Worm (Caenorhabditis elegans) whole organism, young adult: ENCODE results near the gene srw-73.

ENCODE experiments used
- B0035.1 ChIP-seq: sonication (generic microtip); optimal IDR thresholded peaks from 2 replicates; lab custom pipeline; 2016; ENCODE audit warnings: missing genetic modification characterization, mild to moderate bottlenecking, missing compliant biosample characterization, missing genotype, missing genetic modification reagents
- C06A6.2 ChIP-seq: fragments of 200-800 bp; sonication (Bioruptor generic); conservative IDR thresholded peaks from 2 replicates; pipeline ENCODE4 v1.3.6; 2022; ENCODE audit warnings: missing genetic modification characterization, missing compliant biosample characterization
- D2030.7 ChIP-seq: fragments of 200-800 bp; sonication (Bioruptor generic); IDR thresholded peaks from 2 replicates; pipeline ENCODE4 v1.3.6; 2022; ENCODE audit warnings: missing genetic modification reagents, missing genetic modification characterization, missing compliant biosample characterization
- F22D6.2 ChIP-seq: sonication (generic microtip); optimal IDR thresholded peaks from 2 replicates; lab custom pipeline; 2016; ENCODE audit warnings: mild to moderate bottlenecking, missing genetic modification characterization, missing compliant biosample characterization
- F37B4.10 ChIP-seq: fragments of 200-800 bp; sonication (Bioruptor generic); IDR thresholded peaks from 2 replicates; pipeline ENCODE4 v1.3.6; 2022; ENCODE audit warnings: missing genetic modification characterization, missing compliant biosample characterization
- F39B2.1 ChIP-seq: fragments of 200-800 bp; sonication (Bioruptor generic); IDR thresholded peaks from 2 replicates; pipeline ENCODE4 v1.3.6; 2022; ENCODE audit warnings: missing genetic modification reagents, missing genetic modification characterization, missing compliant biosample characterization
- F55B11.4 ChIP-seq: sonication (generic microtip); optimal IDR thresholded peaks from 2 replicates; lab custom pipeline; 2016; ENCODE audit warnings: missing compliant biosample characterization, missing genetic modification characterization, borderline replicate concordance; ENCODE audit not compliant: insufficient read depth
- T07F8.4 ChIP-seq: sonication (generic microtip); optimal IDR thresholded peaks from 2 replicates; lab custom pipeline; 2016; ENCODE audit warnings: mild to moderate bottlenecking, missing genetic modification characterization, moderate library complexity, missing compliant biosample characterization
- T26A5.8 ChIP-seq: sonication (generic microtip); optimal IDR thresholded peaks from 2 replicates; lab custom pipeline; 2016; ENCODE audit warnings: missing genetic modification characterization, missing compliant biosample characterization
- Y53G8AR.9 ChIP-seq: fragments of 200-800 bp; sonication (Bioruptor generic); conservative IDR thresholded peaks from 2 replicates; pipeline ENCODE4 v1.3.6; 2022; ENCODE audit warnings: missing genetic modification reagents, missing genetic modification characterization, missing compliant biosample characterization
- Y56A3A.18 ChIP-seq: fragments of 200-800 bp; sonication (Bioruptor generic); IDR thresholded peaks from 2 replicates; pipeline ENCODE4 v1.3.6; 2022; ENCODE audit warnings: missing genetic modification reagents, missing genetic modification characterization, missing compliant biosample characterization
- Y67H2A.10 ChIP-seq: fragments of 200-800 bp; sonication (Bioruptor generic); conservative IDR thresholded peaks from 2 replicates; pipeline ENCODE4 v1.3.6; 2022; ENCODE audit warnings: missing genetic modification reagents, missing genetic modification characterization, missing compliant biosample characterization
- akir-1 ChIP-seq: fragments of 200-800 bp; sonication (Bioruptor generic); optimal IDR thresholded peaks from 2 replicates; lab custom pipeline; 2018; ENCODE audit warnings: mild to moderate bottlenecking, missing genetic modification characterization, moderate library complexity, missing compliant biosample characterization
- aptf-2 ChIP-seq: fragments of 200-800 bp; sonication (Bioruptor generic); conservative IDR thresholded peaks from 2 replicates; pipeline ENCODE4 v1.3.6; 2022; ENCODE audit warnings: missing genetic modification reagents, missing genetic modification characterization, missing compliant biosample characterization
- atf-7 ChIP-seq: sonication (generic microtip); optimal IDR thresholded peaks from 2 replicates; lab custom pipeline; 2017; ENCODE audit warnings: mild to moderate bottlenecking, missing genetic modification characterization, missing compliant biosample characterization
- attf-6 ChIP-seq: fragments of 200-800 bp; sonication (Bioruptor generic); IDR thresholded peaks from 2 replicates; pipeline ENCODE4 v1.3.6; 2022; ENCODE audit warnings: missing genetic modification reagents, missing genetic modification characterization, missing compliant biosample characterization
- bed-1 ChIP-seq: fragments of 200-800 bp; sonication (Bioruptor generic); IDR thresholded peaks from 2 replicates; pipeline ENCODE4 v1.3.6; 2022; ENCODE audit warnings: missing genetic modification reagents, missing genetic modification characterization, missing compliant biosample characterization
- bed-2 ChIP-seq: fragments of 200-800 bp; sonication (Bioruptor generic); IDR thresholded peaks from 2 replicates; pipeline ENCODE4 v1.3.6; 2022; ENCODE audit warnings: missing genetic modification reagents, missing genetic modification characterization, missing compliant biosample characterization
- cebp-1 ChIP-seq, 2 experiments: fragments of 200-800 bp in 1 of 2; sonication (Bioruptor generic) in 1 of 2; sonication (generic microtip) in 1 of 2; IDR thresholded peaks in 1 of 2; optimal IDR thresholded peaks in 1 of 2; 2 replicates each; pipeline versions ENCODE4 v1.3.6 to Lab custom; 2017 to 2022; ENCODE audit warnings: missing compliant biosample characterization in 2 of 2, missing genetic modification characterization in 2 of 2, mild to moderate bottlenecking in 1 of 2, missing genetic modification reagents in 1 of 2, moderate library complexity in 1 of 2
- ceh-58 ChIP-seq: fragments of 200-800 bp; sonication (Bioruptor generic); IDR thresholded peaks from 2 replicates; pipeline ENCODE4 v1.3.6; 2022; ENCODE audit warnings: missing genetic modification characterization, missing compliant biosample characterization
- ceh-79 ChIP-seq: sonication (generic microtip); optimal IDR thresholded peaks from 2 replicates; lab custom pipeline; 2017; ENCODE audit warnings: mild to moderate bottlenecking, missing genetic modification characterization, missing compliant biosample characterization
- die-1 ChIP-seq: sonication (generic microtip); optimal IDR thresholded peaks from 2 replicates; lab custom pipeline; 2016; ENCODE audit warnings: missing genotype, mild to moderate bottlenecking, missing genetic modification characterization, missing compliant biosample characterization
- dox-1 ChIP-seq: fragments of 200-800 bp; sonication (Bioruptor generic); IDR thresholded peaks from 2 replicates; pipeline ENCODE4 v1.3.6; 2022; ENCODE audit warnings: missing genetic modification reagents, missing genetic modification characterization, missing compliant biosample characterization
- dpl-1 ChIP-seq: fragments of 150-350 bp; optimal IDR thresholded peaks from 2 replicates; lab custom pipeline; 2014; ENCODE audit warnings: missing biosample characterization, missing genetic modification reagents, missing genetic modification characterization
- ekl-4 ChIP-seq: fragments of 200-800 bp; sonication (Bioruptor generic); IDR thresholded peaks from 2 replicates; pipeline ENCODE4 v1.3.6; 2022; ENCODE audit warnings: missing genetic modification reagents, missing genetic modification characterization, missing compliant biosample characterization
- hlh-12 ChIP-seq: sonication (generic microtip); optimal IDR thresholded peaks from 2 replicates; lab custom pipeline; 2016; ENCODE audit warnings: missing genetic modification characterization, missing compliant biosample characterization
- hlh-26 ChIP-seq: fragments of 200-800 bp; sonication (Bioruptor generic); conservative IDR thresholded peaks from 2 replicates; pipeline ENCODE4 v1.3.6; 2022; ENCODE audit warnings: missing genetic modification reagents, missing genetic modification characterization, missing compliant biosample characterization
- hsf-1 ChIP-seq: fragments of 200-800 bp; sonication (Bioruptor generic); IDR thresholded peaks from 2 replicates; pipeline ENCODE4 v1.3.6; 2022; ENCODE audit warnings: missing genetic modification reagents, missing genetic modification characterization, missing compliant biosample characterization
- lin-40 ChIP-seq: sonication (generic microtip); optimal IDR thresholded peaks from 2 replicates; lab custom pipeline; 2016; ENCODE audit warnings: missing genetic modification characterization, mild to moderate bottlenecking, missing compliant biosample characterization, missing genotype, missing genetic modification reagents
- madf-10 ChIP-seq: sonication (generic microtip); optimal IDR thresholded peaks from 2 replicates; lab custom pipeline; 2016; ENCODE audit warnings: mild to moderate bottlenecking, missing genetic modification characterization, missing compliant biosample characterization
- madf-6 ChIP-seq: fragments of 200-800 bp; sonication (Bioruptor generic); IDR thresholded peaks from 2 replicates; pipeline ENCODE4 v1.3.6; 2022; ENCODE audit warnings: missing genetic modification reagents, missing genetic modification characterization, missing compliant biosample characterization
- nhr-120 ChIP-seq: fragments of 200-800 bp; sonication (Bioruptor generic); IDR thresholded peaks from 2 replicates; pipeline ENCODE4 v1.3.6; 2022; ENCODE audit warnings: missing genetic modification characterization, missing compliant biosample characterization
- nhr-179 ChIP-seq: sonication (generic microtip); optimal IDR thresholded peaks from 2 replicates; lab custom pipeline; 2016; ENCODE audit warnings: mild to moderate bottlenecking, missing genetic modification characterization, missing compliant biosample characterization
- nhr-80 ChIP-seq: sonication (generic microtip); optimal IDR thresholded peaks from 2 replicates; lab custom pipeline; 2016; ENCODE audit warnings: missing genetic modification characterization, missing compliant biosample characterization
- pbrm-1 ChIP-seq: fragments of 200-800 bp; sonication (Bioruptor generic); IDR thresholded peaks from 2 replicates; pipeline ENCODE4 v1.3.6; 2022; ENCODE audit warnings: missing genetic modification reagents, missing genetic modification characterization, missing compliant biosample characterization
- rcor-1 ChIP-seq: fragments of 200-800 bp; sonication (Bioruptor generic); IDR thresholded peaks from 2 replicates; pipeline ENCODE4 v1.3.6; 2022; ENCODE audit warnings: missing genetic modification reagents, missing genetic modification characterization, missing compliant biosample characterization
- rec-8 ChIP-seq, 2 experiments: sonication (generic microtip); optimal IDR thresholded peaks; 2 replicates each; lab custom pipeline; 2016; ENCODE audit warnings: mild to moderate bottlenecking in 2 of 2, missing genetic modification characterization in 2 of 2, missing genetic modification reagents in 2 of 2, missing genotype in 2 of 2, missing biosample characterization in 1 of 2, missing compliant biosample characterization in 1 of 2, moderate library complexity in 1 of 2
- rpc-1 ChIP-seq, 2 experiments: fragments of 150-350 bp in 1 of 2; sonication (generic microtip) in 1 of 2; optimal IDR thresholded peaks; 2 replicates each; lab custom pipeline; 2014 to 2018; ENCODE audit warnings: missing biosample characterization in 1 of 2, missing genetic modification characterization in 1 of 2, missing genetic modification reagents in 1 of 2, missing genotype in 1 of 2
- sdz-38 ChIP-seq: sonication (generic microtip); optimal IDR thresholded peaks from 2 replicates; lab custom pipeline; 2016; ENCODE audit warnings: missing genotype, missing genetic modification characterization, missing compliant biosample characterization
- snpc-3.4 ChIP-seq: sonication (generic microtip); optimal IDR thresholded peaks from 2 replicates; lab custom pipeline; 2017; ENCODE audit warnings: missing genetic modification characterization, mild to moderate bottlenecking, missing compliant biosample characterization, antibody characterized with exemption, moderate library complexity, missing genotype, missing genetic modification reagents
- tbx-9 ChIP-seq: sonication (generic microtip); optimal IDR thresholded peaks from 2 replicates; lab custom pipeline; 2016; ENCODE audit warnings: borderline replicate concordance, missing genetic modification characterization, inconsistent platforms, missing compliant biosample characterization
- tlf-1 ChIP-seq: fragments of 200-800 bp; sonication (Bioruptor generic); optimal IDR thresholded peaks from 2 replicates; lab custom pipeline; 2018; ENCODE audit warnings: mild to moderate bottlenecking, missing genetic modification characterization, missing compliant biosample characterization
- zfh-2 ChIP-seq: fragments of 200-800 bp; sonication (Bioruptor generic); conservative IDR thresholded peaks from 2 replicates; pipeline ENCODE4 v1.3.6; 2022; ENCODE audit warnings: missing genetic modification reagents, missing genetic modification characterization, missing compliant biosample characterization
- ztf-22 ChIP-seq: fragments of 200-800 bp; sonication (Bioruptor generic); optimal IDR thresholded peaks from 2 replicates; lab custom pipeline; 2018; ENCODE audit warnings: mild to moderate bottlenecking, missing genetic modification characterization, moderate library complexity, missing compliant biosample characterization
- ztf-25 ChIP-seq: fragments of 200-800 bp; sonication (Bioruptor generic); IDR thresholded peaks from 2 replicates; pipeline ENCODE4 v1.3.6; 2022; ENCODE audit warnings: missing genetic modification reagents, missing genetic modification characterization, missing compliant biosample characterization
- ztf-6 ChIP-seq: fragments of 200-800 bp; sonication (Bioruptor generic); IDR thresholded peaks from 2 replicates; pipeline ENCODE4 v1.3.6; 2022; ENCODE audit warnings: missing genetic modification reagents, missing genetic modification characterization, missing compliant biosample characterization

Gene srw-73

ce11 chrV:16627962-16628361 is 39.6 kb upstream of the srw-73 start, which contains the start of gene oac-53:
TSS of gene oac-53 (minus strand) at chrV:16627970.
- TF ChIP-seq ekl-4 (GFP tag; lab: Robert Waterston, UW): no peak
- TF ChIP-seq nhr-80 (tag; lab: Kevin White, UChicago): peak; percentile 59
- no peak for TF ChIP-seq madf-6 (GFP tag; lab: Robert Waterston, UW)
- no peak for TF ChIP-seq ceh-79 (tag; lab: Kevin White, UChicago)
- TF ChIP-seq T26A5.8 (tag; lab: Kevin White, UChicago): no peak

- TF ChIP-seq cebp-1 (GFP tag; IDR thresholded peaks at IDR 0.05; lab: Robert Waterston, UW): no peak
- TF ChIP-seq cebp-1 (tag; optimal IDR thresholded peaks at IDR 0.05; lab: Kevin White, UChicago): no peak
- no peak for TF ChIP-seq rpc-1 (optimal IDR thresholded peaks at IDR 0.05; lab: Kevin White, UChicago)
- TF ChIP-seq rpc-1 (tag; optimal IDR thresholded peaks at IDR 0.05; lab: Kevin White, UChicago): peak; percentile 21
- no peak for TF ChIP-seq C06A6.2 (GFP tag; lab: Robert Waterston, UW)
- no peak for TF ChIP-seq rcor-1 (GFP tag; lab: Robert Waterston, UW)
- TF ChIP-seq F39B2.1: no peak
- peak; percentile 35; the same call in 1 of the 2 replicates for TF ChIP-seq D2030.7 (GFP tag; lab: Robert Waterston, UW)
- no peak for TF ChIP-seq ztf-25 (GFP tag; lab: Robert Waterston, UW)
- TF ChIP-seq attf-6 (GFP tag; lab: Robert Waterston, UW): 0 out of 2 replicates have a peak, but pooled peaks have one; percentile 51
- TF ChIP-seq dox-1: peak; percentile 10; the same call in 1 of the 2 replicates
- no peak for TF ChIP-seq ceh-58
- TF ChIP-seq sdz-38 (tag; lab: Kevin White, UChicago): no peak
- peak; percentile 80 for TF ChIP-seq pbrm-1 (GFP tag; lab: Robert Waterston, UW)
- no peak for TF ChIP-seq atf-7 (tag; lab: Kevin White, UChicago)
- no peak for TF ChIP-seq nhr-179 (tag; lab: Kevin White, UChicago)
- no peak for TF ChIP-seq F22D6.2 (tag; lab: Kevin White, UChicago)
- no peak for TF ChIP-seq Y53G8AR.9
- TF ChIP-seq zfh-2 (GFP tag; lab: Robert Waterston, UW): peak; percentile 52
- no peak for TF ChIP-seq tbx-9 (tag; lab: Kevin White, UChicago)
- TF ChIP-seq F55B11.4: no peak
- no peak for TF ChIP-seq nhr-120 (GFP tag; lab: Robert Waterston, UW)
- TF ChIP-seq, all 124 proteins: peak for 6
These were observed 34.5 kb upstream of the srw-73 start, which contains the start of gene Y70C5A.2 for ce11 chrV:16622754-16623261. TSS of gene Y70C5A.2 (minus strand) at chrV:16623211.

- no peak for TF ChIP-seq rec-8 (tag; optimal IDR thresholded peaks at IDR 0.05; lab: Kevin White, UChicago)
- TF ChIP-seq hsf-1 (GFP tag; lab: Robert Waterston, UW): no peak
- TF ChIP-seq aptf-2 (GFP tag; lab: Robert Waterston, UW): no peak
- TF ChIP-seq Y67H2A.10: no peak
- no peak for TF ChIP-seq dpl-1 (GFP tag; lab: Kevin White, UChicago)
- no peak for TF ChIP-seq bed-1
- TF ChIP-seq C06A6.2 (GFP tag; lab: Robert Waterston, UW): no peak
- no peak for TF ChIP-seq akir-1 (GFP tag; lab: Kevin White, UChicago)
- TF ChIP-seq nhr-179 (tag; lab: Kevin White, UChicago): no peak
- no peak for TF ChIP-seq tlf-1 (GFP tag; lab: Kevin White, UChicago)
- no peak for TF ChIP-seq F37B4.10 (GFP tag; lab: Robert Waterston, UW)
- TF ChIP-seq hlh-12 (tag; lab: Kevin White, UChicago): no peak
- TF ChIP-seq snpc-3.4 (tag; lab: Kevin White, UChicago): no peak
- no peak for TF ChIP-seq madf-10 (tag; lab: Kevin White, UChicago)
- TF ChIP-seq die-1 (tag; lab: Kevin White, UChicago): peak; percentile 33
- TF ChIP-seq T07F8.4 (tag; lab: Kevin White, UChicago): no peak
- no peak for TF ChIP-seq ztf-6
- no peak for TF ChIP-seq bed-2
- TF ChIP-seq ztf-22 (GFP tag; lab: Kevin White, UChicago): no peak
- TF ChIP-seq B0035.1 (tag; lab: Kevin White, UChicago): no peak
- TF ChIP-seq hlh-26 (GFP tag; lab: Robert Waterston, UW): no peak
- TF ChIP-seq lin-40 (tag; lab: Kevin White, UChicago): no peak
- no peak for TF ChIP-seq Y56A3A.18 (GFP tag; lab: Robert Waterston, UW)
These were observed 33.6 kb upstream of the srw-73 start for ce11 chrV:16621894-16622293.
